Fruit fly (Drosophila melanogaster) whole organism, embryonic: ENCODE measurements around the gene CG10589.

Experiments used
- B-H1 ChIP-seq: fragments of 200-800 bp; sonication (Bioruptor generic); IDR thresholded peaks from 3 replicates; pipeline ENCODE4 v1.3.6; 2022; ENCODE audit warnings: missing biosample characterization, missing genetic modification characterization
- CG10267 ChIP-seq: fragments of 200-800 bp; sonication (Bioruptor generic); optimal IDR thresholded peaks from 2 replicates; lab custom pipeline; 2018; ENCODE audit warnings: missing biosample characterization, mild to moderate bottlenecking, missing genetic modification characterization, moderate library complexity
- CG10654 ChIP-seq: fragments of 200-800 bp; sonication (Bioruptor generic); optimal IDR thresholded peaks from 2 replicates; lab custom pipeline; 2016; ENCODE audit warnings: missing biosample characterization, missing genetic modification characterization
- CG11093 ChIP-seq: fragments of 200-800 bp; sonication (Bioruptor generic); IDR thresholded peaks from 3 replicates; pipeline ENCODE4 v1.3.6; 2022; ENCODE audit warnings: missing biosample characterization, missing genetic modification characterization
- CG11695 ChIP-seq: fragments of 200-800 bp; sonication (Bioruptor generic); IDR thresholded peaks from 3 replicates; pipeline ENCODE4 v1.3.6; 2022; ENCODE audit warnings: missing biosample characterization, missing genetic modification characterization
- CG12104 ChIP-seq: fragments of 200-800 bp; sonication (Bioruptor generic); optimal IDR thresholded peaks from 3 replicates; lab custom pipeline; 2016; ENCODE audit warnings: missing biosample characterization, missing genetic modification characterization
- CG13123 ChIP-seq: fragments of 200-800 bp; sonication (Bioruptor generic); optimal IDR thresholded peaks from 2 replicates; lab custom pipeline; 2016; ENCODE audit warnings: missing biosample characterization, missing genetic modification characterization
- CG13624 ChIP-seq: fragments of 200-800 bp; sonication (Bioruptor generic); optimal IDR thresholded peaks from 2 replicates; lab custom pipeline; 2016; ENCODE audit warnings: missing biosample characterization, missing genetic modification characterization
- CG16815 ChIP-seq: fragments of 200-800 bp; sonication (Bioruptor generic); optimal IDR thresholded peaks from 3 replicates; lab custom pipeline; 2017; ENCODE audit warnings: missing biosample characterization, mild to moderate bottlenecking, missing genetic modification characterization
- CG16863 ChIP-seq: fragments of 200-800 bp; sonication (Bioruptor generic); optimal IDR thresholded peaks from 3 replicates; lab custom pipeline; 2016; ENCODE audit warnings: missing biosample characterization, missing genetic modification characterization
- CG17359 ChIP-seq: fragments of 200-800 bp; sonication (Bioruptor generic); optimal IDR thresholded peaks from 3 replicates; lab custom pipeline; 2018; ENCODE audit warnings: missing biosample characterization, mild to moderate bottlenecking, missing genetic modification characterization, moderate library complexity
- CG18262 ChIP-seq: fragments of 200-800 bp; optimal IDR thresholded peaks from 3 replicates; lab custom pipeline; 2019; ENCODE audit warnings: missing biosample characterization, mild to moderate bottlenecking, missing genetic modification characterization, moderate library complexity
- CG2199 ChIP-seq: fragments of 200-800 bp; sonication (Bioruptor generic); IDR thresholded peaks from 3 replicates; pipeline ENCODE4 v1.3.6; 2022; ENCODE audit warnings: missing biosample characterization, missing genetic modification characterization
- CG30403 ChIP-seq: fragments of 200-800 bp; sonication (Bioruptor generic); optimal IDR thresholded peaks from 3 replicates; lab custom pipeline; 2016; ENCODE audit warnings: missing biosample characterization, missing genetic modification characterization
- CG32532 ChIP-seq: fragments of 200-800 bp; sonication (Bioruptor generic); IDR thresholded peaks from 2 replicates; pipeline ENCODE4 v1.3.6; 2022; ENCODE audit warnings: missing biosample characterization, missing genetic modification characterization
- CG4854 ChIP-seq: fragments of 200-800 bp; sonication (Bioruptor generic); optimal IDR thresholded peaks from 2 replicates; lab custom pipeline; 2016; ENCODE audit warnings: missing biosample characterization, missing genetic modification characterization, inconsistent platforms
- CG6175 ChIP-seq: fragments of 200-800 bp; sonication (Bioruptor generic); IDR thresholded peaks from 3 replicates; pipeline ENCODE4 v1.3.6; 2022; ENCODE audit warnings: missing biosample characterization, missing genetic modification characterization
- CG7928 ChIP-seq: fragments of 200-800 bp; sonication (Bioruptor generic); optimal IDR thresholded peaks from 2 replicates; lab custom pipeline; 2017; ENCODE audit warnings: missing biosample characterization, mild to moderate bottlenecking, missing genetic modification characterization
- CG8089 ChIP-seq: fragments of 200-800 bp; sonication (Bioruptor generic); optimal IDR thresholded peaks from 3 replicates; lab custom pipeline; 2016; ENCODE audit warnings: missing biosample characterization, missing genetic modification characterization
- CoRest ChIP-seq: fragments of 200-800 bp; sonication (Bioruptor generic); optimal IDR thresholded peaks from 3 replicates; lab custom pipeline; 2018; ENCODE audit warnings: missing biosample characterization, mild to moderate bottlenecking, missing genetic modification characterization, moderate library complexity
- CrebB ChIP-seq: fragments of 200-800 bp; sonication (Bioruptor generic); optimal IDR thresholded peaks from 3 replicates; lab custom pipeline; 2018; ENCODE audit warnings: missing biosample characterization, mild to moderate bottlenecking, missing genetic modification characterization
- Dek ChIP-seq: fragments of 200-800 bp; sonication (Bioruptor generic); optimal IDR thresholded peaks from 3 replicates; lab custom pipeline; 2019; ENCODE audit warnings: missing biosample characterization, mild to moderate bottlenecking, missing genetic modification characterization, moderate library complexity
- Dfd ChIP-seq, 2 experiments: fragments of >200 bp; optimal IDR thresholded peaks; 2 replicates each; lab custom pipeline; 2017; ENCODE audit warnings: missing biosample characterization in 2 of 2, missing genetic modification characterization in 2 of 2
- Fer2 ChIP-seq: fragments of 200-800 bp; sonication (Bioruptor generic); optimal IDR thresholded peaks from 2 replicates; lab custom pipeline; 2018; ENCODE audit warnings: missing biosample characterization, mild to moderate bottlenecking, missing genetic modification characterization, moderate library complexity
- Gsc ChIP-seq: fragments of 200-800 bp; sonication (Bioruptor generic); IDR thresholded peaks from 2 replicates; pipeline ENCODE4 v1.3.6; 2022; ENCODE audit warnings: missing biosample characterization, missing genetic modification characterization
- Gug ChIP-seq: fragments of 200-800 bp; sonication (Bioruptor generic); IDR thresholded peaks from 4 replicates; pipeline ENCODE4 v1.3.6; 2022; ENCODE audit warnings: missing biosample characterization, missing genetic modification characterization
- H15 ChIP-seq: fragments of 200-800 bp; sonication (Bioruptor generic); IDR thresholded peaks from 3 replicates; pipeline ENCODE4 v1.3.6; 2022; ENCODE audit warnings: missing biosample characterization, missing genetic modification characterization
- HLH3B ChIP-seq: fragments of 200-800 bp; sonication (Bioruptor generic); IDR thresholded peaks from 2 replicates; pipeline ENCODE4 v1.3.6; 2022; ENCODE audit warnings: missing biosample characterization, missing genetic modification characterization
- Hey ChIP-seq: fragments of 200-800 bp; sonication (Bioruptor generic); optimal IDR thresholded peaks from 3 replicates; lab custom pipeline; 2018; ENCODE audit warnings: missing biosample characterization, mild to moderate bottlenecking, missing genetic modification characterization
- HmgZ ChIP-seq: fragments of 200-800 bp; sonication (Bioruptor generic); optimal IDR thresholded peaks from 2 replicates; lab custom pipeline; 2018; ENCODE audit warnings: missing biosample characterization, mild to moderate bottlenecking, missing genetic modification characterization
- Lhr ChIP-seq: fragments of 200-800 bp; sonication (Bioruptor generic); optimal IDR thresholded peaks from 3 replicates; lab custom pipeline; 2017; ENCODE audit warnings: mild to moderate bottlenecking, missing biosample characterization, missing genetic modification reagents, missing genetic modification characterization
- Ravus ChIP-seq: fragments of 200-800 bp; sonication (Bioruptor generic); IDR thresholded peaks from 2 replicates; pipeline ENCODE4 v1.3.6; 2022; ENCODE audit warnings: missing biosample characterization, missing genetic modification characterization
- Sry-δ ChIP-seq: fragments of 200-800 bp; sonication (Bioruptor generic); optimal IDR thresholded peaks from 2 replicates; lab custom pipeline; 2016; ENCODE audit warnings: missing biosample characterization, missing genetic modification characterization
- TFAM ChIP-seq: fragments of 200-800 bp; sonication (Bioruptor generic); optimal IDR thresholded peaks from 2 replicates; lab custom pipeline; 2017; ENCODE audit warnings: missing biosample characterization, missing genetic modification characterization, inconsistent platforms
- bab2 ChIP-seq: fragments of 200-800 bp; sonication (Bioruptor generic); optimal IDR thresholded peaks from 2 replicates; lab custom pipeline; 2016; ENCODE audit warnings: missing biosample characterization, missing genetic modification characterization
- bbx ChIP-seq: fragments of 200-800 bp; sonication (Bioruptor generic); IDR thresholded peaks from 2 replicates; pipeline ENCODE4 v1.3.6; 2022; ENCODE audit warnings: missing biosample characterization, missing genetic modification characterization; ENCODE audit not compliant: partially characterized antibody
- cad ChIP-seq: fragments of >200 bp; optimal IDR thresholded peaks from 2 replicates; lab custom pipeline; 2017; ENCODE audit warnings: missing biosample characterization, missing genetic modification characterization
- cato ChIP-seq: fragments of 200-800 bp; sonication (Bioruptor generic); optimal IDR thresholded peaks from 2 replicates; lab custom pipeline; 2016; ENCODE audit warnings: missing biosample characterization, missing genetic modification characterization, borderline replicate concordance
- disco-r ChIP-seq: fragments of 200-800 bp; sonication (Bioruptor generic); optimal IDR thresholded peaks from 2 replicates; lab custom pipeline; 2016; ENCODE audit warnings: missing biosample characterization, missing genetic modification characterization
- dysf ChIP-seq: fragments of 200-800 bp; sonication (Bioruptor generic); IDR thresholded peaks from 3 replicates; pipeline ENCODE4 v1.3.6; 2022; ENCODE audit warnings: missing biosample characterization, missing genetic modification characterization
- exex ChIP-seq: fragments of 200-800 bp; sonication (Bioruptor generic); optimal IDR thresholded peaks from 4 replicates; lab custom pipeline; 2018; ENCODE audit warnings: missing biosample characterization, mild to moderate bottlenecking, missing genetic modification characterization, moderate library complexity
- eyg ChIP-seq: fragments of 200-800 bp; sonication (Bioruptor generic); optimal IDR thresholded peaks from 3 replicates; lab custom pipeline; 2016; ENCODE audit warnings: missing biosample characterization, missing genetic modification characterization
- kah ChIP-seq: fragments of 200-800 bp; sonication (Bioruptor generic); optimal IDR thresholded peaks from 2 replicates; lab custom pipeline; 2018; ENCODE audit warnings: missing biosample characterization, mild to moderate bottlenecking, missing genetic modification characterization
- klu ChIP-seq: fragments of 200-800 bp; sonication (Bioruptor generic); IDR thresholded peaks from 2 replicates; pipeline ENCODE4 v1.3.6; 2022; ENCODE audit warnings: missing biosample characterization, missing genetic modification characterization
- luna ChIP-seq: fragments of 200-800 bp; sonication (Bioruptor generic); optimal IDR thresholded peaks from 2 replicates; lab custom pipeline; 2016; ENCODE audit warnings: missing biosample characterization, missing genetic modification characterization
- sob ChIP-seq: fragments of 200-800 bp; sonication (Bioruptor generic); IDR thresholded peaks from 2 replicates; pipeline ENCODE4 v1.3.6; 2022; ENCODE audit warnings: missing biosample characterization, missing genetic modification characterization
- stwl ChIP-seq: fragments of 200-800 bp; sonication (Bioruptor generic); optimal IDR thresholded peaks from 3 replicates; lab custom pipeline; 2018; ENCODE audit warnings: missing biosample characterization, mild to moderate bottlenecking, missing genetic modification characterization, moderate library complexity
- tll ChIP-seq, 2 experiments: fragments of 200-800 bp in 1 of 2; fragments of >200 bp in 1 of 2; sonication (Bioruptor generic) in 1 of 2; optimal IDR thresholded peaks; 2 replicates each; lab custom pipeline; 2017 to 2019; ENCODE audit warnings: missing biosample characterization in 2 of 2, missing genetic modification characterization in 2 of 2, mild to moderate bottlenecking in 1 of 2, moderate library complexity in 1 of 2
- vnd ChIP-seq: fragments of 200-800 bp; sonication (Bioruptor generic); IDR thresholded peaks from 3 replicates; pipeline ENCODE4 v1.3.6; 2022; ENCODE audit warnings: missing biosample characterization, missing genetic modification characterization; ENCODE audit not compliant: partially characterized antibody
- zen ChIP-seq: fragments of 200-800 bp; sonication (Bioruptor generic); optimal IDR thresholded peaks from 3 replicates; lab custom pipeline; 2018; ENCODE audit warnings: missing biosample characterization, mild to moderate bottlenecking, missing genetic modification characterization, moderate library complexity
- zfh1 ChIP-seq: fragments of 200-800 bp; sonication (Bioruptor generic); IDR thresholded peaks from 3 replicates; pipeline ENCODE4 v1.3.6; 2022; ENCODE audit warnings: missing biosample characterization, missing genetic modification characterization

Gene CG10589

dm6 chr3L:20930059-20930785 lies 2.6 kb downstream of the CG10589 start (continued):
- TF ChIP-seq CG12104 (GFP tag; lab: Kevin White, UChicago) (no peak), CrebB (tag; lab: Kevin White, UChicago) (no peak), klu (GFP tag; lab: Robert Waterston, UW) (no peak), HLH3B (GFP tag; lab: Robert Waterston, UW) (no peak), Hey (no peak), dysf (no peak; the same call in 2 of the 3 replicates), CG11695 (GFP tag; lab: Robert Waterston, UW) (no peak), zen (peak; percentile 41), CG16815 (GFP tag; lab: Kevin White, UChicago) (peak; percentile 8), zfh1 (GFP tag; lab: Robert Waterston, UW) (no peak), CG11093 (GFP tag; lab: Robert Waterston, UW) (no peak), luna (GFP tag; lab: Kevin White, UChicago) (no peak), CG17359 (tag; lab: Kevin White, UChicago) (peak; percentile 52), Gsc (GFP tag; lab: Robert Waterston, UW) (no peak), HmgZ (tag; lab: Kevin White, UChicago) (no peak), TFAM (GFP tag; lab: Kevin White, UChicago) (no peak), tll (GFP tag; optimal IDR thresholded peaks at IDR 0.05; lab: Kevin White, UChicago) (no peak), vnd (GFP tag; lab: Robert Waterston, UW) (no peak), cato (GFP tag; lab: Kevin White, UChicago) (no peak), bbx (GFP tag; lab: Robert Waterston, UW) (no peak), Ravus (no peak), Dek (tag; lab: Kevin White, UChicago) (no peak), B-H1 (GFP tag; lab: Robert Waterston, UW) (no peak), Lhr (GFP tag; lab: Kevin White, UChicago) (peak; percentile 9), H15 (GFP tag; lab: Robert Waterston, UW) (no peak), CG32532 (GFP tag; lab: Robert Waterston, UW) (no peak), CG16863 (GFP tag; lab: Kevin White, UChicago) (no peak), sob (GFP tag; lab: Robert Waterston, UW) (no peak), Dfd (GFP tag; optimal IDR thresholded peaks at IDR 0.05; lab: Kevin White, UChicago) (no peak), CG4854 (GFP tag; lab: Kevin White, UChicago) (no peak), CG6175 (GFP tag; lab: Robert Waterston, UW) (no peak), stwl (tag; lab: Kevin White, UChicago) (no peak), CG7928 (no peak), Gug (GFP tag; lab: Robert Waterston, UW) (no peak), CG10654 (GFP tag; lab: Kevin White, UChicago) (no peak), Sry-δ (no peak), CG30403 (GFP tag; lab: Kevin White, UChicago) (peak; percentile 21), eyg (GFP tag; lab: Kevin White, UChicago) (no peak), CG13624 (GFP tag; lab: Kevin White, UChicago) (no peak), disco-r (no peak), CG2199 (GFP tag; lab: Robert Waterston, UW) (no peak), CG13123 (GFP tag; lab: Kevin White, UChicago) (no peak), CoRest (tag; lab: Kevin White, UChicago) (peak; percentile 58), bab2 (GFP tag; lab: Kevin White, UChicago) (no peak), CG10267 (tag; lab: Kevin White, UChicago) (peak; percentile 68), CG8089 (GFP tag; lab: Kevin White, UChicago) (no peak), cad (no peak), CG18262 (tag; lab: Kevin White, UChicago) (peak; percentile 84), exex (tag; lab: Kevin White, UChicago) (no peak), Fer2 (tag; lab: Kevin White, UChicago) (no peak), kah (GFP tag; lab: Kevin White, UChicago) (peak; percentile 27)
